Fruit fly (Drosophila melanogaster) S2 (cell line): ENCODE data around the gene jdp.

ENCODE experiments used
- CG8478 ChIP-seq: fragments of >200 bp; optimal IDR thresholded peaks from 2 replicates; lab custom pipeline; 2018
- CTCF ChIP-seq, 2 experiments: fragments of >200 bp; optimal IDR thresholded peaks; 2 replicates each; lab custom pipeline; 2018

DNA sequence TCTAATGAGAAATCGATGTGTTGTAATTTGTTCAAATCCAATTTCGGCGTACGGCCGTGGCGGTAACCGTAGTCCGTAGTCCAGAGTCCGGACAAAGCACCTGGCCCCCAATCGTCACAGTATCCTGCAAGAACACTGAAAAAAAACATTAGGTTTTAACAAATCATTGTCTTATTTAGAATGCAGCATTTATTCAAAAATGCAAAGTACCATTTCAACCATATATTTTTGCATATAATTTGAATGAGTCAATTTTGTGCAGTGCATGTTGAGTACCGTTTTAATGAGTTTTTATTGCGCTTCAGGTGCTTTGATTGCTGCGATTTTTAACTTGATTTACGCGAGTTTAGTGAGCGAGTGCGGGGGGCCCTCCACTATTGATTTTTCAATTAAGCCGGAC, 34.4 kb upstream of the jdp start:
- no peak for TF ChIP-seq CTCF (optimal IDR thresholded peaks at IDR 0.05; lab: Kevin White, UChicago)
- TF ChIP-seq CG8478 (lab: Kevin White, UChicago) = no peak
